Worm (Caenorhabditis elegans) whole organism, late embryonic: ENCODE results near the gene F10E7.2.

Experiments used
- ama-1 ChIP-seq: fragments of 150-350 bp; optimal IDR thresholded peaks from 2 replicates; lab custom pipeline; 2014
- fax-1 ChIP-seq: sonication (generic microtip); optimal IDR thresholded peaks from 2 replicates; lab custom pipeline; 2016; ENCODE audit warnings: missing genotype, missing genetic modification characterization, missing compliant biosample characterization
- fkh-10 ChIP-seq: fragments of 150-350 bp; optimal IDR thresholded peaks from 2 replicates; lab custom pipeline; 2014; ENCODE audit warnings: missing biosample characterization, missing genetic modification reagents, missing genetic modification characterization
- hlh-15 ChIP-seq: sonication (generic microtip); optimal IDR thresholded peaks from 2 replicates; lab custom pipeline; 2016; ENCODE audit warnings: missing genetic modification characterization, missing compliant biosample characterization
- nfya-1 ChIP-seq: sonication (generic microtip); optimal IDR thresholded peaks from 2 replicates; lab custom pipeline; 2017; ENCODE audit warnings: missing genetic modification characterization, mild to moderate bottlenecking, missing compliant biosample characterization, antibody characterized with exemption, moderate library complexity
- pqm-1 ChIP-seq: sonication (generic microtip); optimal IDR thresholded peaks from 2 replicates; lab custom pipeline; 2016; ENCODE audit warnings: missing genetic modification characterization, missing compliant biosample characterization
- sox-4 ChIP-seq: sonication (generic microtip); optimal IDR thresholded peaks from 2 replicates; lab custom pipeline; 2017; ENCODE audit warnings: mild to moderate bottlenecking, missing genetic modification characterization, inconsistent platforms, missing compliant biosample characterization

- TF ChIP-seq pqm-1 (no peak), fkh-10 (GFP tag; lab: Kevin White, UChicago) (no peak), ama-1 (lab: Kevin White, UChicago) (no peak), fax-1 (no peak), nfya-1 (tag; lab: Kevin White, UChicago) (no peak), sox-4 (tag; lab: Kevin White, UChicago) (no peak), hlh-15 (no peak)
These were observed 18.9 kb upstream of the F10E7.2 start for ce11 chrII:7103111-7103510.
